Worm (Caenorhabditis elegans) whole organism, young adult: ENCODE results near the gene ZC116.1.

Source experiments
- B0035.1 ChIP-seq: sonication (generic microtip); optimal IDR thresholded peaks from 2 replicates; lab custom pipeline; 2016; ENCODE audit warnings: missing genetic modification characterization, mild to moderate bottlenecking, missing compliant biosample characterization, missing genotype, missing genetic modification reagents
- F10E7.11 ChIP-seq: sonication (generic microtip); optimal IDR thresholded peaks from 2 replicates; lab custom pipeline; 2017; ENCODE audit warnings: mild to moderate bottlenecking, missing genetic modification characterization, moderate library complexity, missing compliant biosample characterization
- F22D6.2 ChIP-seq: sonication (generic microtip); optimal IDR thresholded peaks from 2 replicates; lab custom pipeline; 2016; ENCODE audit warnings: mild to moderate bottlenecking, missing genetic modification characterization, missing compliant biosample characterization
- F39B2.1 ChIP-seq: fragments of 200-800 bp; sonication (Bioruptor generic); IDR thresholded peaks from 2 replicates; pipeline ENCODE4 v1.3.6; 2022; ENCODE audit warnings: missing genetic modification reagents, missing genetic modification characterization, missing compliant biosample characterization
- F49E8.2 ChIP-seq: sonication (generic microtip); optimal IDR thresholded peaks from 3 replicates; lab custom pipeline; 2017; ENCODE audit warnings: missing genetic modification characterization, mild to moderate bottlenecking, missing compliant biosample characterization, antibody characterized with exemption, moderate library complexity; ENCODE audit not compliant: insufficient read depth
- F52B5.7 ChIP-seq: sonication (generic microtip); optimal IDR thresholded peaks from 2 replicates; lab custom pipeline; 2016; ENCODE audit warnings: mild to moderate bottlenecking, missing genetic modification characterization, missing compliant biosample characterization
- F57A8.1 ChIP-seq: fragments of 200-800 bp; sonication (Bioruptor generic); optimal IDR thresholded peaks from 2 replicates; lab custom pipeline; 2018; ENCODE audit warnings: mild to moderate bottlenecking, missing genetic modification characterization, moderate library complexity, missing compliant biosample characterization
- K12H6.12 ChIP-seq: fragments of 200-800 bp; sonication (Bioruptor generic); optimal IDR thresholded peaks from 2 replicates; lab custom pipeline; 2018; ENCODE audit warnings: mild to moderate bottlenecking, missing genetic modification characterization, missing compliant biosample characterization
- T07F8.4 ChIP-seq: sonication (generic microtip); optimal IDR thresholded peaks from 2 replicates; lab custom pipeline; 2016; ENCODE audit warnings: mild to moderate bottlenecking, missing genetic modification characterization, moderate library complexity, missing compliant biosample characterization
- Y53F4B.3 ChIP-seq: fragments of 200-800 bp; sonication (Bioruptor generic); IDR thresholded peaks from 2 replicates; pipeline ENCODE4 v1.3.6; 2022; ENCODE audit warnings: missing genetic modification reagents, missing genetic modification characterization, missing compliant biosample characterization
- akir-1 ChIP-seq: fragments of 200-800 bp; sonication (Bioruptor generic); optimal IDR thresholded peaks from 2 replicates; lab custom pipeline; 2018; ENCODE audit warnings: mild to moderate bottlenecking, missing genetic modification characterization, moderate library complexity, missing compliant biosample characterization
- ama-1 ChIP-seq, 3 experiments: fragments of 150-350 bp in 1 of 3; sonication (generic microtip) in 2 of 3; optimal IDR thresholded peaks; 2 replicates each; lab custom pipeline; 2014 to 2018; ENCODE audit warnings: missing biosample characterization in 2 of 3, missing genetic modification characterization in 2 of 3, missing genetic modification reagents in 2 of 3
- bed-2 ChIP-seq: fragments of 200-800 bp; sonication (Bioruptor generic); IDR thresholded peaks from 2 replicates; pipeline ENCODE4 v1.3.6; 2022; ENCODE audit warnings: missing genetic modification reagents, missing genetic modification characterization, missing compliant biosample characterization
- cebp-2 ChIP-seq: fragments of 200-800 bp; sonication (Bioruptor generic); IDR thresholded peaks from 2 replicates; pipeline ENCODE4 v1.3.6; 2022; ENCODE audit warnings: missing genetic modification characterization, missing compliant biosample characterization
- ceh-58 ChIP-seq: fragments of 200-800 bp; sonication (Bioruptor generic); IDR thresholded peaks from 2 replicates; pipeline ENCODE4 v1.3.6; 2022; ENCODE audit warnings: missing genetic modification characterization, missing compliant biosample characterization
- ceh-79 ChIP-seq: sonication (generic microtip); optimal IDR thresholded peaks from 2 replicates; lab custom pipeline; 2017; ENCODE audit warnings: mild to moderate bottlenecking, missing genetic modification characterization, missing compliant biosample characterization
- ceh-91 ChIP-seq: fragments of 200-800 bp; sonication (Bioruptor generic); IDR thresholded peaks from 2 replicates; pipeline ENCODE4 v1.3.6; 2022; ENCODE audit warnings: missing genetic modification reagents, missing genetic modification characterization, missing compliant biosample characterization
- chd-7 ChIP-seq: sonication (generic microtip); optimal IDR thresholded peaks from 2 replicates; lab custom pipeline; 2016; ENCODE audit warnings: mild to moderate bottlenecking, missing genetic modification characterization, moderate library complexity, missing compliant biosample characterization
- egl-18 ChIP-seq: fragments of 200-800 bp; sonication (Bioruptor generic); IDR thresholded peaks from 2 replicates; pipeline ENCODE4 v1.3.6; 2022; ENCODE audit warnings: missing genetic modification reagents, missing genetic modification characterization, missing compliant biosample characterization
- egl-44 ChIP-seq: fragments of 200-800 bp; sonication (Bioruptor generic); IDR thresholded peaks from 2 replicates; pipeline ENCODE4 v1.3.6; 2022; ENCODE audit warnings: missing genetic modification reagents, missing genetic modification characterization, missing compliant biosample characterization
- egrh-3 ChIP-seq: fragments of 200-800 bp; sonication (Bioruptor generic); IDR thresholded peaks from 2 replicates; pipeline ENCODE4 v1.3.6; 2022; ENCODE audit warnings: missing genetic modification reagents, missing genetic modification characterization, missing compliant biosample characterization
- ekl-4 ChIP-seq: fragments of 200-800 bp; sonication (Bioruptor generic); IDR thresholded peaks from 2 replicates; pipeline ENCODE4 v1.3.6; 2022; ENCODE audit warnings: missing genetic modification reagents, missing genetic modification characterization, missing compliant biosample characterization
- gei-17 ChIP-seq: fragments of 200-800 bp; sonication (Bioruptor generic); optimal IDR thresholded peaks from 2 replicates; lab custom pipeline; 2018; ENCODE audit warnings: mild to moderate bottlenecking, missing genetic modification characterization, missing compliant biosample characterization
- hmg-1.2 ChIP-seq: fragments of 200-800 bp; sonication (Bioruptor generic); IDR thresholded peaks from 2 replicates; pipeline ENCODE4 v1.3.6; 2022; ENCODE audit warnings: missing genetic modification reagents, missing genetic modification characterization, missing compliant biosample characterization
- hrde-1 ChIP-seq: sonication (generic microtip); optimal IDR thresholded peaks from 2 replicates; lab custom pipeline; 2016; ENCODE audit warnings: missing genetic modification characterization, mild to moderate bottlenecking, missing compliant biosample characterization, moderate library complexity, missing genotype, missing genetic modification reagents, borderline replicate concordance
- hsf-1 ChIP-seq: fragments of 200-800 bp; sonication (Bioruptor generic); IDR thresholded peaks from 2 replicates; pipeline ENCODE4 v1.3.6; 2022; ENCODE audit warnings: missing genetic modification reagents, missing genetic modification characterization, missing compliant biosample characterization
- lin-35 ChIP-seq, 3 experiments: fragments of 150-350 bp in 2 of 3; sonication (generic microtip) in 1 of 3; optimal IDR thresholded peaks; 2 replicates each; lab custom pipeline; 2014 to 2018; ENCODE audit warnings: missing biosample characterization in 3 of 3, missing genetic modification characterization in 3 of 3, missing genetic modification reagents in 3 of 3
- lin-40 ChIP-seq: sonication (generic microtip); optimal IDR thresholded peaks from 2 replicates; lab custom pipeline; 2016; ENCODE audit warnings: missing genetic modification characterization, mild to moderate bottlenecking, missing compliant biosample characterization, missing genotype, missing genetic modification reagents
- lsl-1 ChIP-seq: fragments of 200-800 bp; sonication (Bioruptor generic); optimal IDR thresholded peaks from 2 replicates; lab custom pipeline; 2018; ENCODE audit warnings: mild to moderate bottlenecking, missing genetic modification characterization, moderate library complexity, missing compliant biosample characterization
- madf-3 ChIP-seq: fragments of 200-800 bp; sonication (Bioruptor generic); IDR thresholded peaks from 2 replicates; pipeline ENCODE4 v1.3.6; 2022; ENCODE audit warnings: missing genetic modification reagents, missing genetic modification characterization, missing compliant biosample characterization
- mcd-1 ChIP-seq: fragments of 200-800 bp; sonication (Bioruptor generic); IDR thresholded peaks from 2 replicates; pipeline ENCODE4 v1.3.6; 2022; ENCODE audit warnings: missing genetic modification reagents, missing genetic modification characterization, missing compliant biosample characterization
- mes-4 ChIP-seq: sonication (generic microtip); optimal IDR thresholded peaks from 2 replicates; lab custom pipeline; 2016; ENCODE audit warnings: missing genotype, missing genetic modification characterization, missing compliant biosample characterization
- nfya-1 ChIP-seq: sonication (generic microtip); optimal IDR thresholded peaks from 2 replicates; lab custom pipeline; 2017; ENCODE audit warnings: antibody characterized with exemption, missing compliant biosample characterization, missing genetic modification characterization, borderline replicate concordance; ENCODE audit not compliant: insufficient read depth
- nfyb-1 ChIP-seq: fragments of 200-800 bp; sonication (Bioruptor generic); IDR thresholded peaks from 2 replicates; pipeline ENCODE4 v1.3.6; 2022; ENCODE audit warnings: missing genetic modification reagents, missing genetic modification characterization, missing compliant biosample characterization
- nhr-80 ChIP-seq: sonication (generic microtip); optimal IDR thresholded peaks from 2 replicates; lab custom pipeline; 2016; ENCODE audit warnings: missing genetic modification characterization, missing compliant biosample characterization
- sdz-38 ChIP-seq: sonication (generic microtip); optimal IDR thresholded peaks from 2 replicates; lab custom pipeline; 2016; ENCODE audit warnings: missing genotype, missing genetic modification characterization, missing compliant biosample characterization
- snpc-1.1 ChIP-seq: sonication (generic microtip); optimal IDR thresholded peaks from 2 replicates; lab custom pipeline; 2017; ENCODE audit warnings: missing genetic modification characterization, mild to moderate bottlenecking, missing compliant biosample characterization, antibody characterized with exemption, moderate library complexity, missing genotype, missing genetic modification reagents; ENCODE audit not compliant: insufficient read depth
- snpc-1.3 ChIP-seq: sonication (generic microtip); optimal IDR thresholded peaks from 2 replicates; lab custom pipeline; 2017; ENCODE audit warnings: missing genetic modification characterization, mild to moderate bottlenecking, missing compliant biosample characterization, antibody characterized with exemption, moderate library complexity, missing genotype, missing genetic modification reagents; ENCODE audit not compliant: insufficient read depth
- somi-1 ChIP-seq: fragments of 200-800 bp; sonication (Bioruptor generic); optimal IDR thresholded peaks from 2 replicates; lab custom pipeline; 2018; ENCODE audit warnings: mild to moderate bottlenecking, missing genetic modification characterization, missing compliant biosample characterization
- sptf-2 ChIP-seq: fragments of 200-800 bp; sonication (Bioruptor generic); optimal IDR thresholded peaks from 2 replicates; lab custom pipeline; 2018; ENCODE audit warnings: mild to moderate bottlenecking, missing genetic modification characterization, missing compliant biosample characterization
- unc-62 ChIP-seq: fragments of 150-350 bp; optimal IDR thresholded peaks from 2 replicates; lab custom pipeline; 2014; ENCODE audit warnings: missing biosample characterization, missing genetic modification reagents, missing genetic modification characterization
- xnd-1 ChIP-seq: sonication (generic microtip); optimal IDR thresholded peaks from 2 replicates; lab custom pipeline; 2016; ENCODE audit warnings: missing genotype, missing genetic modification reagents, missing genetic modification characterization, missing compliant biosample characterization
- zfh-2 ChIP-seq: fragments of 200-800 bp; sonication (Bioruptor generic); conservative IDR thresholded peaks from 2 replicates; pipeline ENCODE4 v1.3.6; 2022; ENCODE audit warnings: missing genetic modification reagents, missing genetic modification characterization, missing compliant biosample characterization
- zim-3 ChIP-seq: sonication (generic microtip); optimal IDR thresholded peaks from 2 replicates; lab custom pipeline; 2017; ENCODE audit warnings: mild to moderate bottlenecking, missing genetic modification characterization, moderate library complexity, missing compliant biosample characterization
- ztf-18 ChIP-seq: sonication (generic microtip); optimal IDR thresholded peaks from 2 replicates; lab custom pipeline; 2016; ENCODE audit warnings: missing genotype, mild to moderate bottlenecking, missing genetic modification characterization, missing compliant biosample characterization
- ztf-26 ChIP-seq: sonication (generic microtip); optimal IDR thresholded peaks from 2 replicates; lab custom pipeline; 2017; ENCODE audit warnings: missing genetic modification characterization, missing compliant biosample characterization

Gene ZC116.1

ce11 chrV:12634746-12635145, 25.1 kb downstream of the ZC116.1 start:
- no peak for TF ChIP-seq ekl-4 (GFP tag; lab: Robert Waterston, UW)
- TF ChIP-seq zfh-2 (GFP tag; lab: Robert Waterston, UW): no peak
- TF ChIP-seq F57A8.1 (GFP tag; lab: Kevin White, UChicago): no peak
- no peak for TF ChIP-seq lin-40 (tag; lab: Kevin White, UChicago)
- TF ChIP-seq ceh-91: no peak
- no peak for TF ChIP-seq K12H6.12
- no peak for TF ChIP-seq egl-44 (GFP tag; lab: Robert Waterston, UW)
- no peak for TF ChIP-seq lin-35 (GFP tag; optimal IDR thresholded peaks at IDR 0.05; lab: Kevin White, UChicago)
- TF ChIP-seq hmg-1.2 (GFP tag; lab: Robert Waterston, UW): no peak
- TF ChIP-seq akir-1 (GFP tag; lab: Kevin White, UChicago): no peak
- TF ChIP-seq egrh-3 (GFP tag; lab: Robert Waterston, UW): no peak
- no peak for TF ChIP-seq egl-18
- TF ChIP-seq madf-3 (GFP tag; lab: Robert Waterston, UW): no peak

ce11 chrV:12635218-12635617, 25.6 kb downstream of the ZC116.1 start:
- no peak for TF ChIP-seq F39B2.1 (GFP tag; lab: Robert Waterston, UW)
- TF ChIP-seq hmg-1.2 (GFP tag; lab: Robert Waterston, UW): no peak
- no peak for TF ChIP-seq F10E7.11
- TF ChIP-seq xnd-1: no peak
- TF ChIP-seq hsf-1 (GFP tag; lab: Robert Waterston, UW): no peak
- TF ChIP-seq gei-17 (GFP tag; lab: Kevin White, UChicago): no peak
- peak; percentile 17 for TF ChIP-seq somi-1 (GFP tag; lab: Kevin White, UChicago)
- TF ChIP-seq unc-62 (GFP tag; lab: Kevin White, UChicago): no peak
- TF ChIP-seq nfyb-1 (GFP tag; lab: Robert Waterston, UW): no peak
- no peak for TF ChIP-seq F22D6.2 (tag; lab: Kevin White, UChicago)
- no peak for TF ChIP-seq chd-7 (tag; lab: Kevin White, UChicago)
- no peak for TF ChIP-seq sdz-38 (tag; lab: Kevin White, UChicago)
- no peak for TF ChIP-seq mes-4 (tag; lab: Kevin White, UChicago)
- TF ChIP-seq mcd-1 (GFP tag; lab: Robert Waterston, UW): no peak
- TF ChIP-seq nhr-80 (tag; lab: Kevin White, UChicago): peak; percentile 13

DNA sequence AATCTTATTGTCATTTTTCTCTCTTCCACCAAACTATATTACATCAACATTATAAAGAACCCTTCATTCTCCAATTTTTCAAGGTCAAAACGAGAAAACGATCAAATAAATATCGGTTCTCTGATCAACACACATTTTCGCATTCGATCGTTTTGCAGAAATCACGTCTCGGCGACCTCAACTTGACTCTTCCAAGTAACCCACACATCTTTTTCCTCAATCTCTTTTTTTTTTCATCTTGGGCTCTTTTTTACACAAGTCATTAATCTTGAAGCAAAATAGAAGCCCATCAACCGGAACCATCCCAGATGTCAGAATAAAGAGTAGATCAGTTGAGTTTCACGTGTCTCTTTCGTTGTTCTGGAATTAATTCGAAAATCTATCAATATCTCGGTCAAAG, 26.6 kb downstream of the ZC116.1 start:
- TF ChIP-seq cebp-2 (no peak), lsl-1 (GFP tag; lab: Kevin White, UChicago) (no peak), B0035.1 (tag; lab: Kevin White, UChicago) (no peak), snpc-1.1 (tag; lab: Kevin White, UChicago) (no peak), ceh-58 (no peak), zim-3 (tag; lab: Kevin White, UChicago) (no peak), F49E8.2 (tag; lab: Kevin White, UChicago) (no peak)

- TF ChIP-seq nfya-1 (tag; lab: Kevin White, UChicago): no peak
- TF ChIP-seq bed-2 (GFP tag; lab: Robert Waterston, UW): no peak
- no peak for TF ChIP-seq sptf-2 (GFP tag; lab: Kevin White, UChicago)
- no peak for TF ChIP-seq T07F8.4 (tag; lab: Kevin White, UChicago)
- TF ChIP-seq Y53F4B.3: no peak
- no peak for TF ChIP-seq F52B5.7 (tag; lab: Kevin White, UChicago)
- no peak for TF ChIP-seq snpc-1.3
- TF ChIP-seq hrde-1 (tag; lab: Kevin White, UChicago): no peak
- TF ChIP-seq ztf-26 (tag; lab: Kevin White, UChicago): peak; percentile 76
- no peak for TF ChIP-seq ztf-18 (tag; lab: Kevin White, UChicago)
- no peak for TF ChIP-seq ama-1 (optimal IDR thresholded peaks at IDR 0.05; lab: Kevin White, UChicago)
- TF ChIP-seq ama-1 (GFP tag; optimal IDR thresholded peaks at IDR 0.05; lab: Kevin White, UChicago): no peak
- no peak for TF ChIP-seq ceh-79 (tag; lab: Kevin White, UChicago)
Measured at ce11 chrV:12637238-12637690, 27.6 kb downstream of the ZC116.1 start, which contains the start of gene F56H9.2. Gene F56H9.2 (plus strand): TSS chrV:12637663.
